Worm (Caenorhabditis elegans): ENCODE data around the gene T26H5.10.

T26H5.10 gene

DNA sequence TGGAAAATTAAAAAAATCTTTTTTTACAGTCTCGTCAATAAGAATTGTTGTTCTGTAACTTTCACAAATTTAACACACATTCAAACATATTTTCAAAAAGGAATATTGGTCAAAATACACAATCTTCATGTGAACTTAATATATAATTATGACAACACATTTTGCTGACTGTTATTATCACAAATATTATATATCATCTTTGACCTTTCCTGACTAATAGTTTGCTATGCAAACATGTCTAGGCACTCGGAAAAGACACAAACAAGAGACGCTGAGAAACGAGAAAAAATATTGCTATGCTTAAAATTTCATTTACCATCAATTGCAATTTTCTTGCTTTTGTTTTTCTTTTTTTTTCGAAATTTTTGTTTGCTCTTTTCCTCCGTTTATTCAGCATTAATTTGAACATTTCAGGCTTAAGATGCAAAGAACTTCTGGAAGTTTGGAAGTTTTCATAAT, 41.7 kb downstream of the T26H5.10 start, which contains the start of gene fbxa-135:
fbxa-135 (plus strand) TSS at position 409 of the 459 bp plus-strand sequence.
- TF ChIP-seq F16B12.6 (tag; optimal IDR thresholded peaks at IDR 0.05) (no peak), elt-2 (tag; optimal IDR thresholded peaks at IDR 0.05) (peak; percentile 3)

- TF ChIP-seq ceh-88 (GFP tag; IDR thresholded peaks at IDR 0.05) = no peak
- peak; percentile 89 for TF ChIP-seq hlh-4 (tag; optimal IDR thresholded peaks at IDR 0.05)
- TF ChIP-seq lin-35 (GFP tag; optimal IDR thresholded peaks at IDR 0.05) = no peak
- TF ChIP-seq efl-1 (optimal IDR thresholded peaks at IDR 0.05) = no peak
- peak in 1 of 2 experiments; percentile 40 for TF ChIP-seq efl-1 (GFP tag; optimal IDR thresholded peaks at IDR 0.05 in 1 of 2)
These were observed 43.8 kb downstream of the T26H5.10 start, which contains the start of the genes T06E6.15 and sri-7 for ce11 chrV:15399691-15400377. Gene T06E6.15, minus strand, starts transcription at chrV:15399791. Gene sri-7, plus strand, starts transcription at chrV:15400327.

ce11 chrV:15398728-15399127, 44.9 kb downstream of the T26H5.10 start, which contains the start of gene fbxa-199:
Gene fbxa-199, minus strand, starts transcription at chrV:15398828.
- TF ChIP-seq unc-98 (GFP tag; IDR thresholded peaks at IDR 0.05) (no peak), grh-1 (GFP tag; IDR thresholded peaks at IDR 0.05) (no peak), lir-3 (tag; optimal IDR thresholded peaks at IDR 0.05; ENCODE audit: poor library complexity) (no peak), ceh-88 (GFP tag; IDR thresholded peaks at IDR 0.05) (no peak), ceh-82 (tag; optimal IDR thresholded peaks at IDR 0.05) (no peak), ztf-4 (tag; optimal IDR thresholded peaks at IDR 0.05) (no peak), zag-1 (tag; optimal IDR thresholded peaks at IDR 0.05) (no peak), alr-1 (tag; optimal IDR thresholded peaks at IDR 0.05; ENCODE audit: borderline replicate concordance) (no peak), ama-1 (optimal IDR thresholded peaks at IDR 0.05) (no peak), lsy-2 (tag; optimal IDR thresholded peaks at IDR 0.05) (no peak), isw-1 (GFP tag; IDR thresholded peaks at IDR 0.05) (no peak), ceh-8 (GFP tag; optimal IDR thresholded peaks at IDR 0.05) (no peak), nhr-84 (tag; optimal IDR thresholded peaks at IDR 0.05) (no peak), mdl-1 (tag; optimal IDR thresholded peaks at IDR 0.05) (no peak), F16B12.6 (tag; optimal IDR thresholded peaks at IDR 0.05) (no peak)

ce11 chrV:15397139-15397538, 46.5 kb downstream of the T26H5.10 start:
- no peak for TF ChIP-seq ceh-90 (tag; optimal IDR thresholded peaks at IDR 0.05)
- TF ChIP-seq ces-1 (GFP tag; optimal IDR thresholded peaks at IDR 0.05) = no peak
- no peak for TF ChIP-seq unc-30 (tag; optimal IDR thresholded peaks at IDR 0.05)
- TF ChIP-seq pag-3 (tag; optimal IDR thresholded peaks at IDR 0.05; ENCODE audit: borderline replicate concordance, insufficient read depth) = no peak
- no peak for TF ChIP-seq alr-1 (tag; optimal IDR thresholded peaks at IDR 0.05; ENCODE audit: borderline replicate concordance)
- no peak for TF ChIP-seq lsy-2 (tag; optimal IDR thresholded peaks at IDR 0.05)

ce11 chrV:15395347-15395746, 48.3 kb downstream of the T26H5.10 start, which contains the start of gene cyb-3:
Gene cyb-3, plus strand, starts transcription at chrV:15395696.
- TF ChIP-seq ama-1 (optimal IDR thresholded peaks at IDR 0.05) = no peak
- no peak for TF ChIP-seq efl-1 (optimal IDR thresholded peaks at IDR 0.05)
- peak in 1 of 2 experiments; percentile 95 for TF ChIP-seq efl-1 (GFP tag; optimal IDR thresholded peaks at IDR 0.05 in 1 of 2)
- TF ChIP-seq lin-35 (GFP tag; optimal IDR thresholded peaks at IDR 0.05) = peak in 1 of 2 experiments; percentile 7

ce11 chrV:15394906-15395305, 48.7 kb downstream of the T26H5.10 start, which contains the start of gene T06E6.1:
Gene T06E6.1, minus strand, starts transcription at chrV:15394961.
- TF ChIP-seq zip-4 (GFP tag; optimal IDR thresholded peaks at IDR 0.05) (no peak), efl-1 (optimal IDR thresholded peaks at IDR 0.05) (peak; percentile 39 to 78), efl-1 (GFP tag; optimal IDR thresholded peaks at IDR 0.05 in 1 of 2) (peak; percentile 86 to 98), lsy-2 (tag; optimal IDR thresholded peaks at IDR 0.05) (peak in 1 of 2 experiments; percentile 7), lin-35 (GFP tag; optimal IDR thresholded peaks at IDR 0.05) (peak; percentile 68 to 90), dpl-1 (GFP tag; optimal IDR thresholded peaks at IDR 0.05) (peak; percentile 66 to 86 (median 77))

All from whole organism, L1 larva.